Worm (Caenorhabditis elegans) whole organism, L1 larva: Measurements from ENCODE around the gene fkb-1.

ENCODE experiments used
- aly-2 ChIP-seq: fragments of 150-350 bp; optimal IDR thresholded peaks from 2 replicates; lab custom pipeline; 2014; ENCODE audit warnings: missing biosample characterization, missing genetic modification characterization
- ceh-82 ChIP-seq, 3 experiments: fragments of 150-350 bp in 1 of 3; sonication (generic microtip) in 2 of 3; optimal IDR thresholded peaks; 2 replicates each; lab custom pipeline; 2014 to 2017; ENCODE audit warnings: missing biosample characterization in 3 of 3, missing genetic modification characterization in 3 of 3
- efl-1 ChIP-seq, 4 experiments: fragments of 150-350 bp; optimal IDR thresholded peaks in 3 of 4; peaks in 1 of 4; 1 replicate in 1 of 4; 2 replicates in 3 of 4; lab custom pipeline; 2014; ENCODE audit warnings: missing biosample characterization in 2 of 4, missing genetic modification characterization in 2 of 4, missing genetic modification reagents in 2 of 4
- efl-3 ChIP-seq: fragments of 200-800 bp; sonication (Bioruptor generic); optimal IDR thresholded peaks from 2 replicates; lab custom pipeline; 2018; ENCODE audit warnings: mild to moderate bottlenecking, missing genetic modification characterization, missing compliant biosample characterization
- egl-27 ChIP-seq, 2 experiments: fragments of 150-350 bp in 1 of 2; sonication (generic microtip); optimal IDR thresholded peaks; 3 replicates each; lab custom pipeline; 2017 to 2018; ENCODE audit warnings: missing biosample characterization in 2 of 2, missing genetic modification characterization in 2 of 2, missing genetic modification reagents in 2 of 2
- lir-3 ChIP-seq: sonication (generic microtip); optimal IDR thresholded peaks from 2 replicates; lab custom pipeline; 2016; ENCODE audit warnings: mild to moderate bottlenecking, missing genetic modification characterization, moderate library complexity, missing compliant biosample characterization; ENCODE audit not compliant: poor library complexity
- mdl-1 ChIP-seq, 2 experiments: fragments of 150-350 bp; optimal IDR thresholded peaks; 2 replicates each; lab custom pipeline; 2014 to 2017; ENCODE audit warnings: missing biosample characterization in 2 of 2, missing genetic modification characterization in 2 of 2, inconsistent platforms in 1 of 2
- mep-1 ChIP-seq: fragments of 150-350 bp; optimal IDR thresholded peaks from 2 replicates; lab custom pipeline; 2014; ENCODE audit warnings: missing biosample characterization, missing genetic modification characterization
- tbx-2 ChIP-seq: sonication (generic microtip); optimal IDR thresholded peaks from 2 replicates; lab custom pipeline; 2016; ENCODE audit warnings: missing genetic modification characterization, missing compliant biosample characterization
- xbp-1 ChIP-seq: sonication (generic microtip); optimal IDR thresholded peaks from 2 replicates; lab custom pipeline; 2016; ENCODE audit warnings: missing genetic modification characterization, missing compliant biosample characterization
- ztf-4 ChIP-seq: fragments of 150-350 bp; optimal IDR thresholded peaks from 2 replicates; lab custom pipeline; 2014; ENCODE audit warnings: missing biosample characterization, missing genetic modification characterization

DNA sequence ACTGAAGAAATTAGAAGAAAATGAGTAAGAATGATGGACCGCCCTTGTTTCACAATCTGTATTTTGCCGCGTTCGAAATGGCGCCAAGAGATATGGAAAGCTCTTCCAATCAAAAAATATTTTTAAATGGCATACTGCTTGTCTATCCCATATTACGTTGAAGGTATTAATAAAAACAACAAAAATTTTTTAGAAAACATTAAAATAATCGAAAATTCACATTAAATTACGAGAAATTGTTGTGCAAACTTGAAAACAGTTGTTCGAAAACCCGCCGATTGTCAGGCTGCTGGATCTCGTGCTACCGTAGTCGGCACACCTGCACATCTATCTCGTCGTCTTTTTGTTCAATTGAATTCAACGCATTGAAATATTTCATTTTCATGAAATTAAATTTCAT lies 47.2 kb downstream of the fkb-1 start, which contains the start of gene klc-1:
- TF ChIP-seq aly-2 (tag; lab: Kevin White, UChicago) (no peak), tbx-2 (tag; lab: Kevin White, UChicago) (no peak), mdl-1 (tag; optimal IDR thresholded peaks at IDR 0.05; lab: Kevin White, UChicago) (no peak), lir-3 (tag; lab: Kevin White, UChicago) (no peak), egl-27 (tag; optimal IDR thresholded peaks at IDR 0.05; lab: Kevin White, UChicago) (no peak), efl-3 (GFP tag; lab: Kevin White, UChicago) (no peak), mep-1 (no peak), xbp-1 (no peak), ceh-82 (tag; optimal IDR thresholded peaks at IDR 0.05; lab: Kevin White, UChicago) (no peak), ztf-4 (tag; lab: Kevin White, UChicago) (no peak), efl-1 (optimal IDR thresholded peaks at IDR 0.05; lab: Kevin White, UChicago) (no peak), efl-1 (GFP tag; optimal IDR thresholded peaks at IDR 0.05 in 1 of 2; lab: Kevin White, UChicago) (no peak)
